Worm (Caenorhabditis elegans): ENCODE results near the gene C25A8.1.

C25A8.1 gene

ce11 chrIV:7032459-7032858 lies 21.5 kb downstream of the C25A8.1 start, which contains the start of gene C06G3.8:
Gene C06G3.8, minus strand, starts transcription at chrIV:7032559.
- TF ChIP-seq unc-62 (GFP tag; optimal IDR thresholded peaks at IDR 0.05) (no peak), ham-2 (GFP tag; optimal IDR thresholded peaks at IDR 0.05) (no peak), bed-3 (GFP tag; optimal IDR thresholded peaks at IDR 0.05) (no peak), snpc-4 (tag; optimal IDR thresholded peaks at IDR 0.05) (no peak), blmp-1 (tag; optimal IDR thresholded peaks at IDR 0.05) (no peak), tbx-8 (GFP tag; optimal IDR thresholded peaks at IDR 0.05) (no peak), ceh-39 (tag; optimal IDR thresholded peaks at IDR 0.05) (no peak), hlh-1 (tag; optimal IDR thresholded peaks at IDR 0.05) (no peak), flh-1 (GFP tag; optimal IDR thresholded peaks at IDR 0.05) (no peak), ztf-11 (tag; optimal IDR thresholded peaks at IDR 0.05) (no peak), mab-5 (tag; optimal IDR thresholded peaks at IDR 0.05) (no peak), ceh-43 (GFP tag; optimal IDR thresholded peaks at IDR 0.05) (no peak), sem-2 (GFP tag; optimal IDR thresholded peaks at IDR 0.05) (no peak), nhr-12 (tag; optimal IDR thresholded peaks at IDR 0.05) (no peak), lin-13 (tag; optimal IDR thresholded peaks at IDR 0.05) (no peak), mls-2 (tag; optimal IDR thresholded peaks at IDR 0.05) (no peak), cnd-1 (tag; optimal IDR thresholded peaks at IDR 0.05) (no peak)

ce11 chrIV:7035823-7036222 lies 24.9 kb downstream of the C25A8.1 start, which contains the start of gene C06G3.3:
Gene C06G3.3, plus strand, starts transcription at chrIV:7036123.
- TF ChIP-seq pha-4 (tag; optimal IDR thresholded peaks at IDR 0.05) (no peak), nhr-2 (tag; optimal IDR thresholded peaks at IDR 0.05) (no peak), sptf-1 (tag; optimal IDR thresholded peaks at IDR 0.05) (no peak), nhr-12 (tag; optimal IDR thresholded peaks at IDR 0.05) (no peak)

ce11 chrIV:7036790-7037189 lies 25.9 kb downstream of the C25A8.1 start, which contains the start of gene ufl-1:
Gene ufl-1, minus strand, starts transcription at chrIV:7036859.
- no peak for TF ChIP-seq mep-1 (tag; optimal IDR thresholded peaks at IDR 0.05)
- no peak for TF ChIP-seq unc-62 (GFP tag; optimal IDR thresholded peaks at IDR 0.05)
- TF ChIP-seq elt-3 (tag; optimal IDR thresholded peaks at IDR 0.05) = no peak
- no peak for TF ChIP-seq drap-1 (GFP tag; optimal IDR thresholded peaks at IDR 0.05)

- TF ChIP-seq blmp-1 (tag; optimal IDR thresholded peaks at IDR 0.05) = peak; percentile 60
- TF ChIP-seq nhr-12 (tag; optimal IDR thresholded peaks at IDR 0.05) = no peak
- peak; percentile 45 for TF ChIP-seq elt-1 (tag; optimal IDR thresholded peaks at IDR 0.05; ENCODE audit: borderline replicate concordance, insufficient read depth)
- TF ChIP-seq M03D4.4 (tag; optimal IDR thresholded peaks at IDR 0.05) = peak; percentile 69
- peak; percentile 75 for TF ChIP-seq drap-1 (GFP tag; optimal IDR thresholded peaks at IDR 0.05)
- peak; percentile 75 for TF ChIP-seq lsy-2 (tag; optimal IDR thresholded peaks at IDR 0.05)
- TF ChIP-seq ceh-43 (GFP tag; optimal IDR thresholded peaks at IDR 0.05) = peak; percentile 61
- TF ChIP-seq nhr-237 (tag; optimal IDR thresholded peaks at IDR 0.05) = peak; percentile 84
- peak; percentile 19 for TF ChIP-seq lin-32 (GFP tag; optimal IDR thresholded peaks at IDR 0.05)
- TF ChIP-seq nhr-2 (tag; optimal IDR thresholded peaks at IDR 0.05) = peak; percentile 43
- TF ChIP-seq ham-2 (GFP tag; optimal IDR thresholded peaks at IDR 0.05) = peak; percentile 7
- peak; percentile 24 for TF ChIP-seq unc-39 (tag; optimal IDR thresholded peaks at IDR 0.05)
- peak; percentile 73 for TF ChIP-seq hlh-1 (tag; optimal IDR thresholded peaks at IDR 0.05)
- TF ChIP-seq unc-62 (GFP tag; optimal IDR thresholded peaks at IDR 0.05) = no peak
- peak; percentile 49 for TF ChIP-seq lin-13 (tag; optimal IDR thresholded peaks at IDR 0.05)
- peak; percentile 67 for TF ChIP-seq ces-1 (GFP tag; optimal IDR thresholded peaks at IDR 0.05)
- TF ChIP-seq mab-5 (tag; optimal IDR thresholded peaks at IDR 0.05) = peak; percentile 60
- peak; percentile 86 for TF ChIP-seq sptf-1 (tag; optimal IDR thresholded peaks at IDR 0.05)
- TF ChIP-seq bed-3 (GFP tag; optimal IDR thresholded peaks at IDR 0.05) = peak; percentile 78
- TF ChIP-seq ceh-83 (GFP tag; optimal IDR thresholded peaks at IDR 0.05) = no peak
- peak; percentile 65 for TF ChIP-seq ztf-11 (tag; optimal IDR thresholded peaks at IDR 0.05)
- peak; percentile 75 for TF ChIP-seq mls-2 (tag; optimal IDR thresholded peaks at IDR 0.05)
- no peak for TF ChIP-seq elt-3 (tag; optimal IDR thresholded peaks at IDR 0.05)
- TF ChIP-seq zip-8 (tag; optimal IDR thresholded peaks at IDR 0.05) = no peak
- TF ChIP-seq nhr-28 (tag; optimal IDR thresholded peaks at IDR 0.05) = no peak
- peak; percentile 21 for TF ChIP-seq sem-2 (GFP tag; optimal IDR thresholded peaks at IDR 0.05)
- peak; percentile 46 for TF ChIP-seq unc-120 (tag; optimal IDR thresholded peaks at IDR 0.05; ENCODE audit: poor library complexity, severe bottlenecking)
- TF ChIP-seq cnd-1 (tag; optimal IDR thresholded peaks at IDR 0.05) = peak; percentile 5
- peak; percentile 97 for TF ChIP-seq mep-1 (tag; optimal IDR thresholded peaks at IDR 0.05)
- TF ChIP-seq flh-1 (GFP tag; optimal IDR thresholded peaks at IDR 0.05) = no peak
- peak; percentile 57 for TF ChIP-seq nhr-76 (tag; optimal IDR thresholded peaks at IDR 0.05)
- no peak for TF ChIP-seq snpc-4 (tag; optimal IDR thresholded peaks at IDR 0.05)
- no peak for TF ChIP-seq tbx-8 (GFP tag; optimal IDR thresholded peaks at IDR 0.05)
- TF ChIP-seq ceh-39 (tag; optimal IDR thresholded peaks at IDR 0.05) = peak; percentile 24
- peak; percentile 44 for TF ChIP-seq pha-4 (tag; optimal IDR thresholded peaks at IDR 0.05)
These were observed 28.7 kb downstream of the C25A8.1 start, which contains the start of the genes cogc-2 and klp-18 for ce11 chrIV:7039476-7040261. Gene cogc-2, minus strand, starts transcription at chrIV:7039580. Gene klp-18, plus strand, starts transcription at chrIV:7040211.
